Worm (Caenorhabditis elegans) whole organism, L1 larva: ENCODE measurements around the gene B0244.6.

Source experiments
- C04F5.9 ChIP-seq: sonication (generic microtip); optimal IDR thresholded peaks from 2 replicates; lab custom pipeline; 2016; ENCODE audit warnings: missing genetic modification characterization, missing compliant biosample characterization
- C34B4.2 ChIP-seq: sonication (generic microtip); optimal IDR thresholded peaks from 2 replicates; lab custom pipeline; 2017; ENCODE audit warnings: mild to moderate bottlenecking, missing genetic modification characterization, missing compliant biosample characterization
- blmp-1 ChIP-seq: fragments of 150-350 bp; optimal IDR thresholded peaks from 2 replicates; lab custom pipeline; 2014; ENCODE audit warnings: missing biosample characterization, missing genetic modification characterization
- ceh-63 ChIP-seq: fragments of 200-800 bp; sonication (Bioruptor generic); optimal IDR thresholded peaks from 2 replicates; lab custom pipeline; 2018; ENCODE audit warnings: mild to moderate bottlenecking, missing genetic modification characterization, missing compliant biosample characterization
- ceh-82 ChIP-seq, 3 experiments: fragments of 150-350 bp in 1 of 3; sonication (generic microtip) in 2 of 3; optimal IDR thresholded peaks; 2 replicates each; lab custom pipeline; 2014 to 2017; ENCODE audit warnings: missing biosample characterization in 3 of 3, missing genetic modification characterization in 3 of 3
- ceh-88 ChIP-seq: fragments of 200-800 bp; sonication (Bioruptor generic); IDR thresholded peaks from 2 replicates; pipeline ENCODE4 v1.3.6; 2022; ENCODE audit warnings: missing genetic modification characterization, missing compliant biosample characterization
- ces-1 ChIP-seq: fragments of 150-350 bp; optimal IDR thresholded peaks from 2 replicates; lab custom pipeline; 2014; ENCODE audit warnings: missing biosample characterization, missing genetic modification reagents, missing genetic modification characterization
- dpl-1 ChIP-seq, 3 experiments: fragments of 150-350 bp in 2 of 3; sonication (generic microtip) in 1 of 3; optimal IDR thresholded peaks; 2 replicates each; lab custom pipeline; 2014 to 2017; ENCODE audit warnings: missing biosample characterization in 3 of 3, missing genetic modification characterization in 3 of 3, missing genetic modification reagents in 3 of 3
- dsc-1 ChIP-seq: sonication (generic microtip); optimal IDR thresholded peaks from 2 replicates; lab custom pipeline; 2016; ENCODE audit warnings: mild to moderate bottlenecking, missing genetic modification characterization, missing compliant biosample characterization
- efl-1 ChIP-seq, 4 experiments: fragments of 150-350 bp; optimal IDR thresholded peaks in 3 of 4; peaks in 1 of 4; 1 replicate in 1 of 4; 2 replicates in 3 of 4; lab custom pipeline; 2014; ENCODE audit warnings: missing biosample characterization in 2 of 4, missing genetic modification characterization in 2 of 4, missing genetic modification reagents in 2 of 4
- egl-13 ChIP-seq: sonication (generic microtip); optimal IDR thresholded peaks from 2 replicates; lab custom pipeline; 2016; ENCODE audit warnings: missing genotype, missing genetic modification reagents, missing genetic modification characterization, missing compliant biosample characterization
- elt-2 ChIP-seq: sonication (generic microtip); optimal IDR thresholded peaks from 2 replicates; lab custom pipeline; 2016; ENCODE audit warnings: missing genetic modification characterization, mild to moderate bottlenecking, inconsistent platforms, missing compliant biosample characterization, missing genetic modification reagents
- elt-3 ChIP-seq, 6 experiments: fragments of 150-350 bp in 1 of 6; sonication (generic microtip); optimal IDR thresholded peaks; 2 replicates each; lab custom pipeline; 2017 to 2018; ENCODE audit warnings: missing biosample characterization in 6 of 6, missing genetic modification characterization in 6 of 6, inconsistent platforms in 1 of 6
- fkh-4 ChIP-seq: sonication (generic microtip); optimal IDR thresholded peaks from 2 replicates; lab custom pipeline; 2016; ENCODE audit warnings: missing compliant biosample characterization, missing genetic modification characterization, borderline replicate concordance
- fkh-8 ChIP-seq: sonication (generic microtip); optimal IDR thresholded peaks from 2 replicates; lab custom pipeline; 2016; ENCODE audit warnings: mild to moderate bottlenecking, missing genetic modification characterization, missing compliant biosample characterization
- fos-1 ChIP-seq: fragments of 150-350 bp; optimal IDR thresholded peaks from 2 replicates; lab custom pipeline; 2014; ENCODE audit warnings: missing biosample characterization, missing genetic modification characterization
- grh-1 ChIP-seq: fragments of 200-800 bp; sonication (Bioruptor generic); IDR thresholded peaks from 2 replicates; pipeline ENCODE4 v1.3.6; 2022; ENCODE audit warnings: missing genetic modification reagents, missing genetic modification characterization, missing compliant biosample characterization
- hlh-17 ChIP-seq: fragments of 200-800 bp; sonication (Bioruptor generic); optimal IDR thresholded peaks from 2 replicates; lab custom pipeline; 2018; ENCODE audit warnings: missing genetic modification characterization, mild to moderate bottlenecking, missing compliant biosample characterization, moderate library complexity, borderline replicate concordance
- hlh-4 ChIP-seq: sonication (generic microtip); optimal IDR thresholded peaks from 2 replicates; lab custom pipeline; 2016; ENCODE audit warnings: mild to moderate bottlenecking, missing genetic modification characterization, missing compliant biosample characterization
- irx-1 ChIP-seq: sonication (generic microtip); optimal IDR thresholded peaks from 2 replicates; lab custom pipeline; 2016; ENCODE audit warnings: missing genetic modification characterization, missing compliant biosample characterization
- lin-14 ChIP-seq: fragments of 200-800 bp; sonication (Bioruptor generic); optimal IDR thresholded peaks from 2 replicates; lab custom pipeline; 2018; ENCODE audit warnings: mild to moderate bottlenecking, missing genetic modification characterization, moderate library complexity, missing compliant biosample characterization
- lin-35 ChIP-seq, 2 experiments: fragments of 150-350 bp; optimal IDR thresholded peaks; 2 replicates each; lab custom pipeline; 2014; ENCODE audit warnings: missing biosample characterization in 2 of 2, missing genetic modification characterization in 2 of 2, missing genetic modification reagents in 2 of 2
- lsy-2 ChIP-seq, 2 experiments: fragments of 150-350 bp; optimal IDR thresholded peaks; 2 replicates each; lab custom pipeline; 2014; ENCODE audit warnings: missing biosample characterization in 2 of 2, missing genetic modification characterization in 2 of 2
- mab-9 ChIP-seq: fragments of 200-800 bp; sonication (Bioruptor generic); IDR thresholded peaks from 2 replicates; pipeline ENCODE4 v1.3.6; 2022; ENCODE audit warnings: missing genetic modification reagents, missing genetic modification characterization, missing compliant biosample characterization
- mdl-1 ChIP-seq, 2 experiments: fragments of 150-350 bp; optimal IDR thresholded peaks; 2 replicates each; lab custom pipeline; 2014 to 2017; ENCODE audit warnings: missing biosample characterization in 2 of 2, missing genetic modification characterization in 2 of 2, inconsistent platforms in 1 of 2
- mef-2 ChIP-seq: fragments of 150-350 bp; optimal IDR thresholded peaks from 2 replicates; lab custom pipeline; 2014; ENCODE audit warnings: missing biosample characterization, missing genetic modification characterization
- mep-1 ChIP-seq: fragments of 150-350 bp; optimal IDR thresholded peaks from 2 replicates; lab custom pipeline; 2014; ENCODE audit warnings: missing biosample characterization, missing genetic modification characterization
- nhr-19 ChIP-seq: fragments of 200-800 bp; sonication (Bioruptor generic); conservative IDR thresholded peaks from 2 replicates; pipeline ENCODE4 v1.3.6; 2022; ENCODE audit warnings: missing genetic modification characterization, missing compliant biosample characterization
- nhr-20 ChIP-seq: sonication (generic microtip); optimal IDR thresholded peaks from 2 replicates; lab custom pipeline; 2016; ENCODE audit warnings: mild to moderate bottlenecking, missing genetic modification characterization, missing compliant biosample characterization
- nhr-237 ChIP-seq: fragments of 150-350 bp; optimal IDR thresholded peaks from 2 replicates; lab custom pipeline; 2014; ENCODE audit warnings: missing biosample characterization, missing genetic modification characterization
- nhr-28 ChIP-seq: fragments of 150-350 bp; optimal IDR thresholded peaks from 2 replicates; lab custom pipeline; 2014; ENCODE audit warnings: missing biosample characterization, missing genetic modification characterization
- nhr-71 ChIP-seq: sonication (generic microtip); optimal IDR thresholded peaks from 2 replicates; lab custom pipeline; 2016; ENCODE audit warnings: mild to moderate bottlenecking, missing genetic modification characterization, moderate library complexity, missing compliant biosample characterization
- nhr-76 ChIP-seq: sonication (generic microtip); optimal IDR thresholded peaks from 2 replicates; lab custom pipeline; 2017; ENCODE audit warnings: missing biosample characterization, missing genetic modification characterization
- nhr-85 ChIP-seq: sonication (generic microtip); peaks from one replicate; lab custom pipeline; 2016; ENCODE audit warnings: missing genetic modification characterization, inconsistent platforms, missing compliant biosample characterization
- nhr-90 ChIP-seq: sonication (generic microtip); optimal IDR thresholded peaks from 2 replicates; lab custom pipeline; 2016; ENCODE audit warnings: mild to moderate bottlenecking, missing genetic modification characterization, missing compliant biosample characterization; ENCODE audit not compliant: poor library complexity
- tlp-1 ChIP-seq: fragments of 150-350 bp; optimal IDR thresholded peaks from 2 replicates; lab custom pipeline; 2014; ENCODE audit warnings: missing biosample characterization, missing genetic modification characterization
- unc-30 ChIP-seq: sonication (generic microtip); optimal IDR thresholded peaks from 2 replicates; lab custom pipeline; 2017; ENCODE audit warnings: missing biosample characterization, missing genetic modification characterization
- zip-4 ChIP-seq: fragments of 200-800 bp; sonication (Bioruptor generic); optimal IDR thresholded peaks from 2 replicates; lab custom pipeline; 2018; ENCODE audit warnings: mild to moderate bottlenecking, missing genetic modification characterization, moderate library complexity, missing compliant biosample characterization
- ztf-11 ChIP-seq, 2 experiments: sonication (generic microtip); optimal IDR thresholded peaks; 2 replicates each; lab custom pipeline; 2016 to 2017; ENCODE audit warnings: missing genetic modification characterization in 2 of 2, missing biosample characterization in 1 of 2, missing compliant biosample characterization in 1 of 2

Gene B0244.6

ce11 chrIII:5719105-5719831, 18.5 kb upstream of the B0244.6 start:
- TF ChIP-seq grh-1 (no peak), blmp-1 (tag; lab: Kevin White, UChicago) (peak; percentile 6), fos-1 (tag; lab: Kevin White, UChicago) (no peak), unc-30 (tag; lab: Kevin White, UChicago) (no peak), egl-13 (tag; lab: Kevin White, UChicago) (no peak), nhr-85 (peak; percentile 70), mab-9 (no peak), ceh-88 (no peak), lin-35 (GFP tag; optimal IDR thresholded peaks at IDR 0.05; lab: Kevin White, UChicago) (no peak), ceh-82 (tag; optimal IDR thresholded peaks at IDR 0.05; lab: Kevin White, UChicago) (no peak), lin-14 (GFP tag; lab: Kevin White, UChicago) (peak; percentile 24), fkh-4 (tag; lab: Kevin White, UChicago) (no peak), tlp-1 (tag; lab: Kevin White, UChicago) (no peak)

DNA sequence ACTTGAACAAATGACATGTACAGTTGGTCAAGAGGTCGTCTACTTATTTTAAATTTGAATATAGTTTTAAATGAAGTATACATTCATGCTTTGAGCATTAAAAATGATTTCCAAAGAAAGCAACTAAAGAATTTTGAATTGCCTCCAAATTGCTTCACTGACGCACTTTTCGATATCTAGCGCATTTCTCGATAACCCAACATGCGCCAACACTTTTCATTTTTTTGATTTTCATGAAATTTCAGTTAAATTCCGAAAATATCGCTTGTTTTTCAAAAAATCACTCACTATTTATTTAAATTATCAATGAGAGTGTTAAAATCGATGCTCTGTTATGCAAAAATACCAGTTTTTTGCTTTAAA, 18.0 kb upstream of the B0244.6 start:
- TF ChIP-seq efl-1 (optimal IDR thresholded peaks at IDR 0.05; lab: Kevin White, UChicago) = peak; percentile 75 to 98
- peak; percentile 72 to 96 for TF ChIP-seq efl-1 (GFP tag; optimal IDR thresholded peaks at IDR 0.05 in 1 of 2; lab: Kevin White, UChicago)
- TF ChIP-seq lsy-2 (tag; optimal IDR thresholded peaks at IDR 0.05; lab: Kevin White, UChicago) = peak in 1 of 2 experiments; percentile 4
- peak; percentile 46 to 80 (median 71) for TF ChIP-seq dpl-1 (GFP tag; optimal IDR thresholded peaks at IDR 0.05; lab: Kevin White, UChicago)
- TF ChIP-seq C34B4.2 = no peak
- peak; percentile 76 to 81 for TF ChIP-seq lin-35 (GFP tag; optimal IDR thresholded peaks at IDR 0.05; lab: Kevin White, UChicago)
- TF ChIP-seq, all 84 proteins: peak for 4

DNA sequence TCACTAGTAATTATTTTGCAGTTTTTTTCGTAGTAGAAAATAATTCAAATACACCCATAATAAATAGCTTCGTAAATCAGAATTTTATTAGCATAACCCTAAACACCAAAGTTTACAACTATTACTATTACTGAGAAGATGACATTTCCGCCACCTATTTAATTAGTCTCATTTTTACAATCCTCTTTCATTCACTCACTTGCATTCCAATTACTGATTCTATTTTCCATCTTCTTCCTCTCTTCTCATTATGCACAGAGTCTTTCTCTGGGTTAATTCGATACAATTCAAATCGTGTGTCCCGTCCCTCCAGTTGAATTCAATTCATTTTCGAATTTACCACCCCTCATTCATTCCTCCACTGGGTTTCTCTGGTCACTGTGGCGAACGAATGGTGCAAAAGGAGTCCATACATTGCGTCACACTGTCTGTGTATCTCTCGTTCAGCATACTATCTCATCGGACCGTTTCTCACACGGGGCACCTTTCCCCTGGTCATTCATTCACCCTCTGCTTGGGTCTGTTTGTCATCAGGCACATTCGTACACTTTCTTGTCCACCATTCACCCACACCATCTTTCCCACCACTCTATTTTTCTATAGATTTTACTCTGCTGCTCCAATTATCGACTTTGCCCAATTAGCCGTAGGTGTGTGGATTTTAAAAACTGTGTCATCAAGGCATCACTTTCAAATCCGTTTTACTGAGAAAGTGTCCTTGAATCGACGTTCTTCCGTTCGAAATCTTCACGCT, 17.4 kb upstream of the B0244.6 start:
- TF ChIP-seq lin-14 (GFP tag; lab: Kevin White, UChicago) (peak; percentile 54), egl-13 (tag; lab: Kevin White, UChicago) (no peak), nhr-85 (peak; percentile 53), efl-1 (optimal IDR thresholded peaks at IDR 0.05; lab: Kevin White, UChicago) (no peak), efl-1 (GFP tag; optimal IDR thresholded peaks at IDR 0.05 in 1 of 2; lab: Kevin White, UChicago) (peak in 1 of 2 experiments; percentile 60), ztf-11 (tag; optimal IDR thresholded peaks at IDR 0.05; lab: Kevin White, UChicago) (peak in 1 of 2 experiments; percentile 27)

ce11 chrIII:5721488-5721887, 16.3 kb upstream of the B0244.6 start:
- TF ChIP-seq ces-1 (GFP tag; lab: Kevin White, UChicago) (no peak), mdl-1 (tag; optimal IDR thresholded peaks at IDR 0.05; lab: Kevin White, UChicago) (no peak), fkh-4 (tag; lab: Kevin White, UChicago) (no peak), nhr-19 (no peak), blmp-1 (tag; lab: Kevin White, UChicago) (peak; percentile 21)

ce11 chrIII:5721888-5722287, 15.9 kb upstream of the B0244.6 start:
- TF ChIP-seq mef-2 (tag; lab: Kevin White, UChicago) = no peak
- TF ChIP-seq elt-3 (tag; optimal IDR thresholded peaks at IDR 0.05; lab: Kevin White, UChicago) = peak in 3 of 6 experiments; percentile 5 to 68 (median 33)
- TF ChIP-seq elt-2 (tag; lab: Kevin White, UChicago) = peak; percentile 96
- TF ChIP-seq hlh-4 (tag; lab: Kevin White, UChicago) = peak; percentile 13
- TF ChIP-seq nhr-237 (tag; lab: Kevin White, UChicago) = no peak
- TF ChIP-seq nhr-71 (tag; lab: Kevin White, UChicago) = peak; percentile 91
- peak; percentile 79 for TF ChIP-seq C04F5.9 (tag; lab: Kevin White, UChicago)
- peak; percentile 92 for TF ChIP-seq dsc-1
- TF ChIP-seq nhr-19 = peak; percentile 85
- peak; percentile 93 for TF ChIP-seq nhr-90
- TF ChIP-seq hlh-17 = no peak
- no peak for TF ChIP-seq ceh-63 (GFP tag; lab: Kevin White, UChicago)
- TF ChIP-seq nhr-76 = no peak
- TF ChIP-seq blmp-1 (tag; lab: Kevin White, UChicago) = no peak
- no peak for TF ChIP-seq nhr-28 (tag; lab: Kevin White, UChicago)
- peak; percentile 73 to 76 for TF ChIP-seq lsy-2 (tag; optimal IDR thresholded peaks at IDR 0.05; lab: Kevin White, UChicago)
- peak; percentile 51 for TF ChIP-seq zip-4 (GFP tag; lab: Kevin White, UChicago)
- TF ChIP-seq nhr-20 (tag; lab: Kevin White, UChicago) = peak; percentile 85
- peak; percentile 92 for TF ChIP-seq irx-1 (tag; lab: Kevin White, UChicago)
- no peak for TF ChIP-seq mep-1 (tag; lab: Kevin White, UChicago)
- peak; percentile 86 to 92 for TF ChIP-seq lin-35 (GFP tag; optimal IDR thresholded peaks at IDR 0.05; lab: Kevin White, UChicago)
- peak; percentile 55 for TF ChIP-seq fkh-8 (tag; lab: Kevin White, UChicago)
